Worm (Caenorhabditis elegans) whole organism, L1 larva: ENCODE measurements around the gene mrpl-11.

Experiments used
- C04F5.9 ChIP-seq: sonication (generic microtip); optimal IDR thresholded peaks from 2 replicates; lab custom pipeline; 2016; ENCODE audit warnings: missing genetic modification characterization, missing compliant biosample characterization
- C16A3.4 ChIP-seq: fragments of 150-350 bp; optimal IDR thresholded peaks from 2 replicates; lab custom pipeline; 2014; ENCODE audit warnings: missing biosample characterization, missing genetic modification characterization
- Y116A8C.19 ChIP-seq: sonication (generic microtip); optimal IDR thresholded peaks from 2 replicates; lab custom pipeline; 2016; ENCODE audit warnings: missing compliant biosample characterization, missing genetic modification characterization, borderline replicate concordance
- aly-2 ChIP-seq: fragments of 150-350 bp; optimal IDR thresholded peaks from 2 replicates; lab custom pipeline; 2014; ENCODE audit warnings: missing biosample characterization, missing genetic modification characterization
- ceh-63 ChIP-seq: fragments of 200-800 bp; sonication (Bioruptor generic); optimal IDR thresholded peaks from 2 replicates; lab custom pipeline; 2018; ENCODE audit warnings: mild to moderate bottlenecking, missing genetic modification characterization, missing compliant biosample characterization
- ceh-8 ChIP-seq: fragments of 200-800 bp; sonication (Bioruptor generic); optimal IDR thresholded peaks from 2 replicates; lab custom pipeline; 2018; ENCODE audit warnings: mild to moderate bottlenecking, missing genetic modification characterization, moderate library complexity, missing compliant biosample characterization
- ceh-88 ChIP-seq: fragments of 200-800 bp; sonication (Bioruptor generic); IDR thresholded peaks from 2 replicates; pipeline ENCODE4 v1.3.6; 2022; ENCODE audit warnings: missing genetic modification characterization, missing compliant biosample characterization
- ceh-90 ChIP-seq: sonication (generic microtip); optimal IDR thresholded peaks from 2 replicates; lab custom pipeline; 2016; ENCODE audit warnings: missing genetic modification characterization, missing compliant biosample characterization
- ces-1 ChIP-seq: fragments of 150-350 bp; optimal IDR thresholded peaks from 2 replicates; lab custom pipeline; 2014; ENCODE audit warnings: missing biosample characterization, missing genetic modification reagents, missing genetic modification characterization
- dsc-1 ChIP-seq: sonication (generic microtip); optimal IDR thresholded peaks from 2 replicates; lab custom pipeline; 2016; ENCODE audit warnings: mild to moderate bottlenecking, missing genetic modification characterization, missing compliant biosample characterization
- efl-3 ChIP-seq: fragments of 200-800 bp; sonication (Bioruptor generic); optimal IDR thresholded peaks from 2 replicates; lab custom pipeline; 2018; ENCODE audit warnings: mild to moderate bottlenecking, missing genetic modification characterization, missing compliant biosample characterization
- egl-27 ChIP-seq, 2 experiments: fragments of 150-350 bp in 1 of 2; sonication (generic microtip); optimal IDR thresholded peaks; 3 replicates each; lab custom pipeline; 2017 to 2018; ENCODE audit warnings: missing biosample characterization in 2 of 2, missing genetic modification characterization in 2 of 2, missing genetic modification reagents in 2 of 2
- elt-2 ChIP-seq: sonication (generic microtip); optimal IDR thresholded peaks from 2 replicates; lab custom pipeline; 2016; ENCODE audit warnings: missing genetic modification characterization, mild to moderate bottlenecking, inconsistent platforms, missing compliant biosample characterization, missing genetic modification reagents
- elt-3 ChIP-seq, 6 experiments: fragments of 150-350 bp in 1 of 6; sonication (generic microtip); optimal IDR thresholded peaks; 2 replicates each; lab custom pipeline; 2017 to 2018; ENCODE audit warnings: missing biosample characterization in 6 of 6, missing genetic modification characterization in 6 of 6, inconsistent platforms in 1 of 6
- fkh-10 ChIP-seq: sonication (generic microtip); optimal IDR thresholded peaks from 2 replicates; lab custom pipeline; 2017; ENCODE audit warnings: missing biosample characterization, missing genetic modification reagents, missing genetic modification characterization
- fkh-8 ChIP-seq: sonication (generic microtip); optimal IDR thresholded peaks from 2 replicates; lab custom pipeline; 2016; ENCODE audit warnings: mild to moderate bottlenecking, missing genetic modification characterization, missing compliant biosample characterization
- fos-1 ChIP-seq: fragments of 150-350 bp; optimal IDR thresholded peaks from 2 replicates; lab custom pipeline; 2014; ENCODE audit warnings: missing biosample characterization, missing genetic modification characterization
- grh-1 ChIP-seq: fragments of 200-800 bp; sonication (Bioruptor generic); IDR thresholded peaks from 2 replicates; pipeline ENCODE4 v1.3.6; 2022; ENCODE audit warnings: missing genetic modification reagents, missing genetic modification characterization, missing compliant biosample characterization
- hlh-4 ChIP-seq: sonication (generic microtip); optimal IDR thresholded peaks from 2 replicates; lab custom pipeline; 2016; ENCODE audit warnings: mild to moderate bottlenecking, missing genetic modification characterization, missing compliant biosample characterization
- irx-1 ChIP-seq: sonication (generic microtip); optimal IDR thresholded peaks from 2 replicates; lab custom pipeline; 2016; ENCODE audit warnings: missing genetic modification characterization, missing compliant biosample characterization
- jun-1 ChIP-seq: fragments of 150-350 bp; optimal IDR thresholded peaks from 2 replicates; lab custom pipeline; 2014; ENCODE audit warnings: missing biosample characterization, missing genetic modification reagents, missing genetic modification characterization
- lin-13 ChIP-seq: fragments of 150-350 bp; optimal IDR thresholded peaks from 2 replicates; lab custom pipeline; 2014; ENCODE audit warnings: missing biosample characterization, missing genetic modification reagents, missing genetic modification characterization
- lin-14 ChIP-seq: fragments of 200-800 bp; sonication (Bioruptor generic); optimal IDR thresholded peaks from 2 replicates; lab custom pipeline; 2018; ENCODE audit warnings: mild to moderate bottlenecking, missing genetic modification characterization, moderate library complexity, missing compliant biosample characterization
- lin-15B ChIP-seq: fragments of 150-350 bp; sonication (generic microtip); optimal IDR thresholded peaks from 3 replicates; lab custom pipeline; 2014; ENCODE audit warnings: missing biosample characterization, missing genetic modification characterization
- lsy-2 ChIP-seq, 2 experiments: fragments of 150-350 bp; optimal IDR thresholded peaks; 2 replicates each; lab custom pipeline; 2014; ENCODE audit warnings: missing biosample characterization in 2 of 2, missing genetic modification characterization in 2 of 2
- mdl-1 ChIP-seq, 2 experiments: fragments of 150-350 bp; optimal IDR thresholded peaks; 2 replicates each; lab custom pipeline; 2014 to 2017; ENCODE audit warnings: missing biosample characterization in 2 of 2, missing genetic modification characterization in 2 of 2, inconsistent platforms in 1 of 2
- mep-1 ChIP-seq: fragments of 150-350 bp; optimal IDR thresholded peaks from 2 replicates; lab custom pipeline; 2014; ENCODE audit warnings: missing biosample characterization, missing genetic modification characterization
- nhr-237 ChIP-seq: fragments of 150-350 bp; optimal IDR thresholded peaks from 2 replicates; lab custom pipeline; 2014; ENCODE audit warnings: missing biosample characterization, missing genetic modification characterization
- nhr-28 ChIP-seq: fragments of 150-350 bp; optimal IDR thresholded peaks from 2 replicates; lab custom pipeline; 2014; ENCODE audit warnings: missing biosample characterization, missing genetic modification characterization
- nhr-47 ChIP-seq: sonication (generic microtip); optimal IDR thresholded peaks from 2 replicates; lab custom pipeline; 2016; ENCODE audit warnings: mild to moderate bottlenecking, missing genetic modification characterization, moderate library complexity, missing compliant biosample characterization
- nhr-76 ChIP-seq: sonication (generic microtip); optimal IDR thresholded peaks from 2 replicates; lab custom pipeline; 2017; ENCODE audit warnings: missing biosample characterization, missing genetic modification characterization
- nhr-77 ChIP-seq: fragments of 150-350 bp; optimal IDR thresholded peaks from 2 replicates; lab custom pipeline; 2014; ENCODE audit warnings: missing biosample characterization, missing genetic modification characterization
- nhr-84 ChIP-seq: sonication (generic microtip); optimal IDR thresholded peaks from 2 replicates; lab custom pipeline; 2017; ENCODE audit warnings: missing biosample characterization, missing genetic modification characterization
- nhr-85 ChIP-seq: sonication (generic microtip); peaks from one replicate; lab custom pipeline; 2016; ENCODE audit warnings: missing genetic modification characterization, inconsistent platforms, missing compliant biosample characterization
- pag-3 ChIP-seq: sonication (generic microtip); optimal IDR thresholded peaks from 2 replicates; lab custom pipeline; 2017; ENCODE audit warnings: missing genetic modification characterization, mild to moderate bottlenecking, missing compliant biosample characterization, antibody characterized with exemption, borderline replicate concordance; ENCODE audit not compliant: insufficient read depth
- pqm-1 ChIP-seq: sonication (generic microtip); optimal IDR thresholded peaks from 3 replicates; lab custom pipeline; 2017; ENCODE audit warnings: missing biosample characterization, missing genetic modification characterization
- rnt-1 ChIP-seq: sonication (generic microtip); optimal IDR thresholded peaks from 2 replicates; lab custom pipeline; 2016; ENCODE audit warnings: mild to moderate bottlenecking, missing genetic modification characterization, moderate library complexity, missing compliant biosample characterization
- snu-23 ChIP-seq: sonication (generic microtip); optimal IDR thresholded peaks from 2 replicates; lab custom pipeline; 2016; ENCODE audit warnings: missing genetic modification characterization, missing compliant biosample characterization
- sox-4 ChIP-seq: sonication (generic microtip); optimal IDR thresholded peaks from 2 replicates; lab custom pipeline; 2016; ENCODE audit warnings: missing genetic modification characterization, missing compliant biosample characterization
- sptf-1 ChIP-seq: fragments of 150-350 bp; optimal IDR thresholded peaks from 2 replicates; lab custom pipeline; 2014; ENCODE audit warnings: missing biosample characterization, missing genetic modification characterization
- tlp-1 ChIP-seq: fragments of 150-350 bp; optimal IDR thresholded peaks from 2 replicates; lab custom pipeline; 2014; ENCODE audit warnings: missing biosample characterization, missing genetic modification characterization
- unc-30 ChIP-seq: sonication (generic microtip); optimal IDR thresholded peaks from 2 replicates; lab custom pipeline; 2017; ENCODE audit warnings: missing biosample characterization, missing genetic modification characterization
- unc-62 ChIP-seq: fragments of 150-350 bp; optimal IDR thresholded peaks from 2 replicates; lab custom pipeline; 2014; ENCODE audit warnings: missing biosample characterization, missing genetic modification reagents, missing genetic modification characterization
- unc-86 ChIP-seq: sonication (generic microtip); optimal IDR thresholded peaks from 2 replicates; lab custom pipeline; 2016; ENCODE audit warnings: missing genetic modification characterization, missing compliant biosample characterization
- vab-15 ChIP-seq: sonication (generic microtip); optimal IDR thresholded peaks from 2 replicates; lab custom pipeline; 2017; ENCODE audit warnings: missing genotype, mild to moderate bottlenecking, missing genetic modification characterization, missing compliant biosample characterization
- xbp-1 ChIP-seq: sonication (generic microtip); optimal IDR thresholded peaks from 2 replicates; lab custom pipeline; 2016; ENCODE audit warnings: missing genetic modification characterization, missing compliant biosample characterization
- zag-1 ChIP-seq: fragments of 150-350 bp; optimal IDR thresholded peaks from 2 replicates; lab custom pipeline; 2014; ENCODE audit warnings: missing biosample characterization, missing genetic modification characterization
- zip-4 ChIP-seq: fragments of 200-800 bp; sonication (Bioruptor generic); optimal IDR thresholded peaks from 2 replicates; lab custom pipeline; 2018; ENCODE audit warnings: mild to moderate bottlenecking, missing genetic modification characterization, moderate library complexity, missing compliant biosample characterization
- ztf-11 ChIP-seq, 2 experiments: sonication (generic microtip); optimal IDR thresholded peaks; 2 replicates each; lab custom pipeline; 2016 to 2017; ENCODE audit warnings: missing genetic modification characterization in 2 of 2, missing biosample characterization in 1 of 2, missing compliant biosample characterization in 1 of 2
- ztf-4 ChIP-seq: fragments of 150-350 bp; optimal IDR thresholded peaks from 2 replicates; lab custom pipeline; 2014; ENCODE audit warnings: missing biosample characterization, missing genetic modification characterization

The mrpl-11 gene

ce11 chrIII:8745214-8745613 is 27.8 kb downstream of the mrpl-11 start:
- TF ChIP-seq ztf-4 (tag; lab: Kevin White, UChicago) (no peak), unc-86 (no peak), grh-1 (no peak), lin-15B (tag; lab: Kevin White, UChicago) (no peak), mdl-1 (tag; optimal IDR thresholded peaks at IDR 0.05; lab: Kevin White, UChicago) (no peak), nhr-76 (tag; lab: Kevin White, UChicago) (no peak), unc-30 (no peak), Y116A8C.19 (tag; lab: Kevin White, UChicago) (no peak), nhr-47 (tag; lab: Kevin White, UChicago) (no peak), nhr-237 (tag; lab: Kevin White, UChicago) (no peak), nhr-28 (no peak), rnt-1 (tag; lab: Kevin White, UChicago) (no peak), nhr-85 (tag; lab: Kevin White, UChicago) (no peak)
- TF ChIP-seq, all 84 proteins: peak for 0

ce11 chrIII:8748620-8749019 is 31.2 kb downstream of the mrpl-11 start:
- TF ChIP-seq nhr-47 (tag; lab: Kevin White, UChicago), result no peak
- TF ChIP-seq lin-14 (GFP tag; lab: Kevin White, UChicago), result peak; percentile 18
- TF ChIP-seq C04F5.9 (tag; lab: Kevin White, UChicago), result no peak
- TF ChIP-seq elt-3 (tag; optimal IDR thresholded peaks at IDR 0.05; lab: Kevin White, UChicago), result no peak
- no peak for TF ChIP-seq sox-4 (tag; lab: Kevin White, UChicago)
- no peak for TF ChIP-seq lsy-2 (tag; optimal IDR thresholded peaks at IDR 0.05; lab: Kevin White, UChicago)
- TF ChIP-seq jun-1 (tag; lab: Kevin White, UChicago), result peak; percentile 28
- no peak for TF ChIP-seq nhr-84 (tag; lab: Kevin White, UChicago)
- peak; percentile 68 for TF ChIP-seq pqm-1 (tag; lab: Kevin White, UChicago)
- TF ChIP-seq zip-4, result no peak
- TF ChIP-seq unc-30, result no peak
- no peak for TF ChIP-seq fkh-10 (GFP tag; lab: Kevin White, UChicago)
- no peak for TF ChIP-seq dsc-1 (tag; lab: Kevin White, UChicago)
- TF ChIP-seq vab-15 (tag; lab: Kevin White, UChicago), result no peak
- TF ChIP-seq ceh-90 (tag; lab: Kevin White, UChicago), result no peak
- TF ChIP-seq nhr-85 (tag; lab: Kevin White, UChicago), result no peak
- TF ChIP-seq nhr-77 (tag; lab: Kevin White, UChicago), result no peak
- TF ChIP-seq ceh-63 (GFP tag; lab: Kevin White, UChicago), result no peak
- TF ChIP-seq elt-2 (tag; lab: Kevin White, UChicago), result peak; percentile 85
- TF ChIP-seq pag-3, result no peak
- TF ChIP-seq, all 84 proteins: peak for 4

ce11 chrIII:8749487-8749886 is 32.0 kb downstream of the mrpl-11 start, which contains the start of gene sma-2:
Gene sma-2, plus strand, starts transcription at chrIII:8749680.
- TF ChIP-seq nhr-84 (tag; lab: Kevin White, UChicago) (no peak), lin-15B (tag; lab: Kevin White, UChicago) (no peak), ztf-11 (tag; optimal IDR thresholded peaks at IDR 0.05; lab: Kevin White, UChicago) (peak in 1 of 2 experiments; percentile 22), snu-23 (GFP tag; lab: Kevin White, UChicago) (peak; percentile 67), xbp-1 (tag; lab: Kevin White, UChicago) (peak; percentile 32), tlp-1 (tag; lab: Kevin White, UChicago) (no peak), unc-62 (GFP tag; lab: Kevin White, UChicago) (no peak), C04F5.9 (tag; lab: Kevin White, UChicago) (no peak), ceh-90 (tag; lab: Kevin White, UChicago) (no peak), unc-30 (no peak), grh-1 (0 out of 2 replicates have a peak, but pooled peaks have one; percentile 32), irx-1 (tag; lab: Kevin White, UChicago) (peak; percentile 10), zag-1 (tag; lab: Kevin White, UChicago) (no peak), fkh-8 (tag; lab: Kevin White, UChicago) (no peak), hlh-4 (tag; lab: Kevin White, UChicago) (no peak), ztf-4 (tag; lab: Kevin White, UChicago) (peak; percentile 14), lin-14 (GFP tag; lab: Kevin White, UChicago) (peak; percentile 81), C16A3.4 (tag; lab: Kevin White, UChicago) (peak; percentile 41), ceh-88 (GFP tag; lab: Robert Waterston, UW) (no peak), ces-1 (GFP tag; lab: Kevin White, UChicago) (no peak), aly-2 (tag; lab: Kevin White, UChicago) (no peak), fos-1 (no peak), sox-4 (tag; lab: Kevin White, UChicago) (no peak), efl-3 (no peak), egl-27 (tag; optimal IDR thresholded peaks at IDR 0.05; lab: Kevin White, UChicago) (no peak), mep-1 (tag; lab: Kevin White, UChicago) (peak; percentile 66), ceh-8 (no peak), lin-13 (peak; percentile 20), sptf-1 (tag; lab: Kevin White, UChicago) (no peak)
